Worm (Caenorhabditis elegans) whole organism, young adult: Measurements from ENCODE around the gene E02H4.5.

Experiments used
- B0261.1 ChIP-seq: sonication (generic microtip); optimal IDR thresholded peaks from 2 replicates; lab custom pipeline; 2016; ENCODE audit warnings: mild to moderate bottlenecking, missing genetic modification characterization, moderate library complexity, missing compliant biosample characterization
- C17E4.6 ChIP-seq: fragments of 200-800 bp; sonication (Bioruptor generic); IDR thresholded peaks from 2 replicates; pipeline ENCODE4 v1.3.6; 2022; ENCODE audit warnings: missing genetic modification reagents, missing genetic modification characterization, missing compliant biosample characterization
- F33H1.4 ChIP-seq: fragments of 200-800 bp; sonication (Bioruptor generic); IDR thresholded peaks from 2 replicates; pipeline ENCODE4 v1.3.6; 2022; ENCODE audit warnings: missing genetic modification reagents, missing genetic modification characterization, missing compliant biosample characterization
- F37B4.10 ChIP-seq: fragments of 200-800 bp; sonication (Bioruptor generic); IDR thresholded peaks from 2 replicates; pipeline ENCODE4 v1.3.6; 2022; ENCODE audit warnings: missing genetic modification characterization, missing compliant biosample characterization
- F39B2.1 ChIP-seq: fragments of 200-800 bp; sonication (Bioruptor generic); IDR thresholded peaks from 2 replicates; pipeline ENCODE4 v1.3.6; 2022; ENCODE audit warnings: missing genetic modification reagents, missing genetic modification characterization, missing compliant biosample characterization
- F57C9.4 ChIP-seq: sonication (generic microtip); optimal IDR thresholded peaks from 2 replicates; lab custom pipeline; 2017; ENCODE audit warnings: mild to moderate bottlenecking, missing genetic modification characterization, missing compliant biosample characterization
- K11D2.4 ChIP-seq: fragments of 200-800 bp; sonication (Bioruptor generic); IDR thresholded peaks from 2 replicates; pipeline ENCODE4 v1.3.6; 2022; ENCODE audit warnings: missing genetic modification reagents, missing genetic modification characterization, missing compliant biosample characterization
- T07F8.4 ChIP-seq: sonication (generic microtip); optimal IDR thresholded peaks from 2 replicates; lab custom pipeline; 2016; ENCODE audit warnings: mild to moderate bottlenecking, missing genetic modification characterization, moderate library complexity, missing compliant biosample characterization
- Y53G8AR.9 ChIP-seq: fragments of 200-800 bp; sonication (Bioruptor generic); conservative IDR thresholded peaks from 2 replicates; pipeline ENCODE4 v1.3.6; 2022; ENCODE audit warnings: missing genetic modification reagents, missing genetic modification characterization, missing compliant biosample characterization
- ama-1 ChIP-seq, 3 experiments: fragments of 150-350 bp in 1 of 3; sonication (generic microtip) in 2 of 3; optimal IDR thresholded peaks; 2 replicates each; lab custom pipeline; 2014 to 2018; ENCODE audit warnings: missing biosample characterization in 2 of 3, missing genetic modification characterization in 2 of 3, missing genetic modification reagents in 2 of 3
- bed-2 ChIP-seq: fragments of 200-800 bp; sonication (Bioruptor generic); IDR thresholded peaks from 2 replicates; pipeline ENCODE4 v1.3.6; 2022; ENCODE audit warnings: missing genetic modification reagents, missing genetic modification characterization, missing compliant biosample characterization
- ceh-100 ChIP-seq: fragments of 200-800 bp; sonication (Bioruptor generic); IDR thresholded peaks from 2 replicates; pipeline ENCODE4 v1.3.6; 2022; ENCODE audit warnings: missing genetic modification reagents, missing genetic modification characterization, missing compliant biosample characterization
- chd-7 ChIP-seq: sonication (generic microtip); optimal IDR thresholded peaks from 2 replicates; lab custom pipeline; 2016; ENCODE audit warnings: mild to moderate bottlenecking, missing genetic modification characterization, moderate library complexity, missing compliant biosample characterization
- dox-1 ChIP-seq: fragments of 200-800 bp; sonication (Bioruptor generic); IDR thresholded peaks from 2 replicates; pipeline ENCODE4 v1.3.6; 2022; ENCODE audit warnings: missing genetic modification reagents, missing genetic modification characterization, missing compliant biosample characterization
- dpff-1 ChIP-seq: sonication (generic microtip); optimal IDR thresholded peaks from 2 replicates; lab custom pipeline; 2017; ENCODE audit warnings: mild to moderate bottlenecking, missing genetic modification characterization, missing compliant biosample characterization
- egrh-3 ChIP-seq: fragments of 200-800 bp; sonication (Bioruptor generic); IDR thresholded peaks from 2 replicates; pipeline ENCODE4 v1.3.6; 2022; ENCODE audit warnings: missing genetic modification reagents, missing genetic modification characterization, missing compliant biosample characterization
- him-1 ChIP-seq: sonication (generic microtip); optimal IDR thresholded peaks from 2 replicates; lab custom pipeline; 2016; ENCODE audit warnings: missing genotype, missing genetic modification reagents, missing genetic modification characterization, missing compliant biosample characterization
- lag-1 ChIP-seq: fragments of 200-800 bp; sonication (Bioruptor generic); IDR thresholded peaks from 2 replicates; pipeline ENCODE4 v1.3.6; 2022; ENCODE audit warnings: missing genetic modification reagents, missing genetic modification characterization, missing compliant biosample characterization
- let-526 ChIP-seq: fragments of 200-800 bp; sonication (Bioruptor generic); IDR thresholded peaks from 2 replicates; pipeline ENCODE4 v1.3.6; 2022; ENCODE audit warnings: missing genetic modification reagents, missing genetic modification characterization, missing compliant biosample characterization
- madf-6 ChIP-seq: fragments of 200-800 bp; sonication (Bioruptor generic); IDR thresholded peaks from 2 replicates; pipeline ENCODE4 v1.3.6; 2022; ENCODE audit warnings: missing genetic modification reagents, missing genetic modification characterization, missing compliant biosample characterization
- madf-8 ChIP-seq: fragments of 200-800 bp; sonication (Bioruptor generic); conservative IDR thresholded peaks from 2 replicates; pipeline ENCODE4 v1.3.6; 2022; ENCODE audit warnings: missing genetic modification reagents, missing genetic modification characterization, missing compliant biosample characterization
- mel-28 ChIP-seq: sonication (generic microtip); optimal IDR thresholded peaks from 2 replicates; lab custom pipeline; 2016; ENCODE audit warnings: borderline replicate concordance, mild to moderate bottlenecking, missing genetic modification characterization, missing compliant biosample characterization
- mes-4 ChIP-seq: sonication (generic microtip); optimal IDR thresholded peaks from 2 replicates; lab custom pipeline; 2016; ENCODE audit warnings: missing genotype, missing genetic modification characterization, missing compliant biosample characterization
- nhr-179 ChIP-seq: sonication (generic microtip); optimal IDR thresholded peaks from 2 replicates; lab custom pipeline; 2016; ENCODE audit warnings: mild to moderate bottlenecking, missing genetic modification characterization, missing compliant biosample characterization
- nhr-27 ChIP-seq: fragments of 200-800 bp; sonication (Bioruptor generic); optimal IDR thresholded peaks from 2 replicates; lab custom pipeline; 2018; ENCODE audit warnings: mild to moderate bottlenecking, missing genetic modification characterization, moderate library complexity, missing compliant biosample characterization
- rpc-1 ChIP-seq, 2 experiments: fragments of 150-350 bp in 1 of 2; sonication (generic microtip) in 1 of 2; optimal IDR thresholded peaks; 2 replicates each; lab custom pipeline; 2014 to 2018; ENCODE audit warnings: missing biosample characterization in 1 of 2, missing genetic modification characterization in 1 of 2, missing genetic modification reagents in 1 of 2, missing genotype in 1 of 2
- snpc-1.3 ChIP-seq: sonication (generic microtip); optimal IDR thresholded peaks from 2 replicates; lab custom pipeline; 2017; ENCODE audit warnings: missing genetic modification characterization, mild to moderate bottlenecking, missing compliant biosample characterization, antibody characterized with exemption, moderate library complexity, missing genotype, missing genetic modification reagents; ENCODE audit not compliant: insufficient read depth
- tbx-9 ChIP-seq: sonication (generic microtip); optimal IDR thresholded peaks from 2 replicates; lab custom pipeline; 2016; ENCODE audit warnings: borderline replicate concordance, missing genetic modification characterization, inconsistent platforms, missing compliant biosample characterization
- xnd-1 ChIP-seq: sonication (generic microtip); optimal IDR thresholded peaks from 2 replicates; lab custom pipeline; 2016; ENCODE audit warnings: missing genotype, missing genetic modification reagents, missing genetic modification characterization, missing compliant biosample characterization
- zfh-2 ChIP-seq: fragments of 200-800 bp; sonication (Bioruptor generic); conservative IDR thresholded peaks from 2 replicates; pipeline ENCODE4 v1.3.6; 2022; ENCODE audit warnings: missing genetic modification reagents, missing genetic modification characterization, missing compliant biosample characterization
- zim-3 ChIP-seq: sonication (generic microtip); optimal IDR thresholded peaks from 2 replicates; lab custom pipeline; 2017; ENCODE audit warnings: mild to moderate bottlenecking, missing genetic modification characterization, moderate library complexity, missing compliant biosample characterization
- ztf-28 ChIP-seq: fragments of 200-800 bp; sonication (Bioruptor generic); IDR thresholded peaks from 2 replicates; pipeline ENCODE4 v1.3.6; 2022; ENCODE audit warnings: missing genetic modification reagents, missing genetic modification characterization, missing compliant biosample characterization

The E02H4.5 gene

DNA sequence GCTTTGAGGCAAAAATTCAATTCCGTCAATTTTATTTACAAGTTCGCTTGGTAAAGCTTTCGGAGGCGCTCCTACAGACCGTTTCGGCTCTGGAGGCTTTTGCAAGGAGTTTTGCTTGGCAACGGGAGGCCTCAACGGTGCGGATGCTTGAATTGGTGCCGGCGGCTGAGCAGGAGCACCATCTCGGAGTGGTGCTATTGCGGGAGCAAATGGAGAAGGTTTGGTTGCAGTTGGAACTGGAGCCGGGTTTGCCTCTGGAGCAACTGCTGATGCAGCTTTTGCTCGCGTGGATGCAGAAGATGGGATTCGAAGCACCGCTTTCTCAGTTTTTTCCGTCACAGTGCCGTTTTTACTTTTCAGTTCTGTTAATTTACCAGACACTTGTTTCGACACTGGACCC, 35.1 kb upstream of the E02H4.5 start (continued):
- TF ChIP-seq nhr-27: peak; percentile 16
- no peak for TF ChIP-seq rpc-1 (optimal IDR thresholded peaks at IDR 0.05; lab: Kevin White, UChicago)
- no peak for TF ChIP-seq rpc-1 (tag; optimal IDR thresholded peaks at IDR 0.05; lab: Kevin White, UChicago)
- no peak for TF ChIP-seq him-1
- TF ChIP-seq zfh-2 (GFP tag; lab: Robert Waterston, UW): peak; percentile 69
- no peak for TF ChIP-seq nhr-179 (tag; lab: Kevin White, UChicago)
- no peak for TF ChIP-seq Y53G8AR.9 (GFP tag; lab: Robert Waterston, UW)
- TF ChIP-seq, all 124 proteins: peak for 3

DNA sequence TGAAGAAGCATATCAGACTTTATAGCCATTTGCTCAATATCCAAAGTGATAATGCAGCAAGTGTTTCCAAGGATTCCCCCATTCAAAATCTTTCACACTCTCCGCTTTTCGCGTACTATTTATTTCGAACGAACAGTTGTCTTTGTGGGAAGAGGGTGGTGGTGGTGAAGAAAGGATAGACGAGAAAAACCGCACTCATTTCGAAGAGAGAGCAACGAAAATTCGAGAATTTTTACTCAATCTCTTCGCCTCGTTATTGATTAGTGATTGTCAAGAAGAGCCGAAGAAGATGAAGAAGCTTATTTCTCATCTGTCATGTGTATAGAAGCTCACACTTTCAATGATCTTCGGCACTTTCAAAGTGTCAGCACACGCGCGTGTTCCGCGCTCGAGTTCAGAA, 33.0 kb upstream of the E02H4.5 start:
- TF ChIP-seq ceh-100 (GFP tag; lab: Robert Waterston, UW): no peak
- TF ChIP-seq tbx-9: no peak
- TF ChIP-seq F57C9.4: no peak
- TF ChIP-seq F33H1.4 (GFP tag; lab: Robert Waterston, UW): no peak
- TF ChIP-seq dox-1 (GFP tag; lab: Robert Waterston, UW): no peak

DNA sequence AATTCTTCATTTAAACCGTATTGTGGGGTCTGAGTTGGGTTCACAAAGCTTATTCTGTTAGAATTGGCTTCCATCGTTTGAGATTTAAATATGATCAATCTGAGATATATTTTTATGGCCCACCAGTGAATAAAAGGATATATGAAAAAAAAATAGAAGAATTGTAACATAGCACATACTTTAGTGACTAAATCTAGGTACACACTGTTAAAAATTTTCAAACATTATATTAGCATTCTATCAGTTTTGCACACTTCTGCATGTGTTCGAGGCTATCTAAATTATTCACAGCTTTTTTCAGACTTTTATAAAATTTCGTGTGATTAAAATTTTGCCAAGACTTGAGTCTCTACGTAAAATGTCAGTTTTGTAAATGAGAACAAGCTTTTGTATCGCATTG, 26.6 kb upstream of the E02H4.5 start, which contains the start of gene E02H4.2:
Gene E02H4.2 (minus strand): TSS at position 101 of the 400 bp plus-strand sequence.
- no peak for TF ChIP-seq ama-1 (optimal IDR thresholded peaks at IDR 0.05; lab: Kevin White, UChicago)
- TF ChIP-seq ama-1 (GFP tag; optimal IDR thresholded peaks at IDR 0.05; lab: Kevin White, UChicago): no peak
- TF ChIP-seq F37B4.10 (GFP tag; lab: Robert Waterston, UW): no peak
- no peak for TF ChIP-seq madf-6 (GFP tag; lab: Robert Waterston, UW)
- no peak for TF ChIP-seq egrh-3 (GFP tag; lab: Robert Waterston, UW)
- no peak for TF ChIP-seq dpff-1 (tag; lab: Kevin White, UChicago)
- no peak for TF ChIP-seq zim-3 (tag; lab: Kevin White, UChicago)
- TF ChIP-seq let-526 (GFP tag; lab: Robert Waterston, UW): no peak
- TF ChIP-seq mel-28: no peak
- TF ChIP-seq bed-2 (GFP tag; lab: Robert Waterston, UW): no peak

DNA sequence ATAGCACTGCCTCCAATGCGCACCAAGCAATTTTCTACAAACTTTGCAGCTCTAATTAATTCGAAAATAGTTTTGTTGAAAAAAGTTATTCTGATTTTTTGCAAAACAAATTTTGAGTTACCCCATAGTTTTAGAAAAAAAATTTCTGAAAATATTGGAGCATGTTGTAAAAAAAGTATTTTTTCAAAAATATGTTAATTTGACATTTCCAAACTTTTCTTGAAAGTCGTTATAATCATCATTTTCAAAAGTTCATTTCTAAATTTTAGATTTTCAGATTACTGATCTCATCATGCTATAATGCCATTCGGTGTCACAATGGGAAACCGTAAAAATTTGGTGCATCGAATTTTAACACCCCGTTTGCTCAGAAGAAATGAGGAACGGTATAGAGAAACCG, 12.8 kb upstream of the E02H4.5 start, which contains the start of gene del-1:
Gene del-1 (plus strand): TSS at position 301 of the 400 bp plus-strand sequence.
- TF ChIP-seq F57C9.4: no peak
- TF ChIP-seq T07F8.4 (tag; lab: Kevin White, UChicago): no peak
- no peak for TF ChIP-seq ztf-28
- TF ChIP-seq lag-1 (GFP tag; lab: Robert Waterston, UW): no peak
- no peak for TF ChIP-seq madf-8 (GFP tag; lab: Robert Waterston, UW)
- no peak for TF ChIP-seq F39B2.1
- TF ChIP-seq dox-1 (GFP tag; lab: Robert Waterston, UW): no peak
- no peak for TF ChIP-seq K11D2.4 (GFP tag; lab: Robert Waterston, UW)
- no peak for TF ChIP-seq xnd-1 (tag; lab: Kevin White, UChicago)
- no peak for TF ChIP-seq B0261.1 (tag; lab: Kevin White, UChicago)
- no peak for TF ChIP-seq C17E4.6 (GFP tag; lab: Robert Waterston, UW)
- no peak for TF ChIP-seq chd-7 (tag; lab: Kevin White, UChicago)
- TF ChIP-seq tbx-9: no peak
- no peak for TF ChIP-seq ama-1 (optimal IDR thresholded peaks at IDR 0.05; lab: Kevin White, UChicago)
- no peak for TF ChIP-seq ama-1 (GFP tag; optimal IDR thresholded peaks at IDR 0.05; lab: Kevin White, UChicago)
- TF ChIP-seq nhr-179 (tag; lab: Kevin White, UChicago): no peak
- TF ChIP-seq F33H1.4 (GFP tag; lab: Robert Waterston, UW): no peak
- no peak for TF ChIP-seq mes-4 (tag; lab: Kevin White, UChicago)
- TF ChIP-seq snpc-1.3 (tag; lab: Kevin White, UChicago): no peak
